Worm (Caenorhabditis elegans) whole organism, midembryonic: ENCODE measurements around the gene C50B6.1.

Experiments
- T22C8.4 ChIP-seq: fragments of 200-800 bp; sonication (Bioruptor generic); IDR thresholded peaks from 2 replicates; pipeline ENCODE4 v1.3.6; 2022; ENCODE audit warnings: missing genetic modification characterization, missing compliant biosample characterization
- cog-1 ChIP-seq: sonication (generic microtip); optimal IDR thresholded peaks from 2 replicates; lab custom pipeline; 2016; ENCODE audit warnings: missing genetic modification characterization, missing compliant biosample characterization
- flt-1 ChIP-seq: fragments of 200-800 bp; sonication (Bioruptor generic); IDR thresholded peaks from 2 replicates; pipeline ENCODE4 v1.3.6; 2022; ENCODE audit warnings: missing genetic modification characterization, missing compliant biosample characterization
- klf-2 ChIP-seq: fragments of 200-800 bp; sonication (Bioruptor generic); conservative IDR thresholded peaks from 2 replicates; pipeline ENCODE4 v1.3.6; 2022; ENCODE audit warnings: missing genetic modification reagents, missing genetic modification characterization, missing compliant biosample characterization
- med-1 ChIP-seq: sonication (generic microtip); optimal IDR thresholded peaks from 2 replicates; lab custom pipeline; 2017; ENCODE audit warnings: missing genetic modification characterization, mild to moderate bottlenecking, missing compliant biosample characterization, antibody characterized with exemption, missing genetic modification reagents; ENCODE audit not compliant: insufficient read depth
- ref-1 ChIP-seq: fragments of 200-800 bp; sonication (Bioruptor generic); conservative IDR thresholded peaks from 2 replicates; pipeline ENCODE4 v1.3.6; 2022; ENCODE audit warnings: missing genetic modification reagents, missing genetic modification characterization, missing compliant biosample characterization
- tab-1 ChIP-seq: fragments of 200-800 bp; sonication (Bioruptor generic); IDR thresholded peaks from 2 replicates; pipeline ENCODE4 v1.3.6; 2022; ENCODE audit warnings: missing genetic modification characterization, missing compliant biosample characterization
- ztf-23 ChIP-seq: fragments of 200-800 bp; sonication (Bioruptor generic); IDR thresholded peaks from 2 replicates; pipeline ENCODE4 v1.3.6; 2022; ENCODE audit warnings: missing genetic modification reagents, missing genetic modification characterization, missing compliant biosample characterization
- ztf-29 ChIP-seq: fragments of 200-800 bp; sonication (Bioruptor generic); IDR thresholded peaks from 2 replicates; pipeline ENCODE4 v1.3.6; 2022; ENCODE audit warnings: missing genetic modification reagents, missing genetic modification characterization, missing compliant biosample characterization

C50B6.1 gene

ce11 chrV:13300492-13300891, 8.2 kb upstream of the C50B6.1 start:
- TF ChIP-seq ref-1 (GFP tag; lab: Robert Waterston, UW): no peak
- TF ChIP-seq ztf-23: no peak
- no peak for TF ChIP-seq med-1 (GFP tag; lab: Kevin White, UChicago)
- no peak for TF ChIP-seq T22C8.4 (GFP tag; lab: Robert Waterston, UW)
- TF ChIP-seq ztf-29 (GFP tag; lab: Robert Waterston, UW): no peak
- no peak for TF ChIP-seq cog-1 (tag; lab: Kevin White, UChicago)
- no peak for TF ChIP-seq klf-2 (GFP tag; lab: Robert Waterston, UW)
- no peak for TF ChIP-seq flt-1 (GFP tag; lab: Robert Waterston, UW)
- TF ChIP-seq tab-1: no peak

DNA sequence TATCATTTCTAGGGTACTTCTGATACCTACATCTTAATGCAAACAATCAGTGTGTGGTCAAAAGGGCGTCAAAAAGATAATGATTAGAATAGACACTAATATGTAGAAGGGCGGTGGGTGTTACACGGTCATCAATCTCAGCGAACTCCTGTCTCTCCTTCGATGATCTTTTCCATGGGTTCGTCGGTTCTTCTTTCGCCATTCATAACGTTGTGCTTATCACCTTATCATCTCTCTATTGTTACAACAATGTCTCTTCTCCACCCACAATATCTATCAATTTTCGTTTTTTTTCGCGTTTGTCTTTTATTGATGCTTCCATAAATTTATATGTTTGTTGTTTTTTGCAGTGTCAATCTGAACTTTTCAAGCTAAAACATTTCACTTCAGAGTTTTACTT, 7.3 kb upstream of the C50B6.1 start, which contains the start of gene ceh-79:
ceh-79 (plus strand) TSS at position 391 of the 400 bp plus-strand sequence.
- no peak for TF ChIP-seq ref-1 (GFP tag; lab: Robert Waterston, UW)
- no peak for TF ChIP-seq ztf-29 (GFP tag; lab: Robert Waterston, UW)
- TF ChIP-seq T22C8.4 (GFP tag; lab: Robert Waterston, UW): no peak
- no peak for TF ChIP-seq flt-1 (GFP tag; lab: Robert Waterston, UW)
- TF ChIP-seq cog-1 (tag; lab: Kevin White, UChicago): no peak
- no peak for TF ChIP-seq ztf-23
- no peak for TF ChIP-seq klf-2 (GFP tag; lab: Robert Waterston, UW)
- no peak for TF ChIP-seq med-1 (GFP tag; lab: Kevin White, UChicago)
- TF ChIP-seq tab-1: no peak

- no peak for TF ChIP-seq ztf-23
- TF ChIP-seq ztf-29 (GFP tag; lab: Robert Waterston, UW): no peak
- TF ChIP-seq tab-1: no peak
- TF ChIP-seq ref-1 (GFP tag; lab: Robert Waterston, UW): no peak
- no peak for TF ChIP-seq T22C8.4 (GFP tag; lab: Robert Waterston, UW)
- no peak for TF ChIP-seq flt-1 (GFP tag; lab: Robert Waterston, UW)
- TF ChIP-seq med-1 (GFP tag; lab: Kevin White, UChicago): no peak
- TF ChIP-seq klf-2 (GFP tag; lab: Robert Waterston, UW): no peak
- no peak for TF ChIP-seq cog-1 (tag; lab: Kevin White, UChicago)
Measured at ce11 chrV:13304663-13305188, 4.0 kb upstream of the C50B6.1 start, which contains the start of gene C26E1.2. C26E1.2 (plus strand) TSS chrV:13305138.

ce11 chrV:13309806-13310205, 1.1 kb downstream of the C50B6.1 start:
- TF ChIP-seq ztf-23 (no peak), flt-1 (GFP tag; lab: Robert Waterston, UW) (no peak), ref-1 (GFP tag; lab: Robert Waterston, UW) (no peak), tab-1 (no peak), ztf-29 (GFP tag; lab: Robert Waterston, UW) (no peak), T22C8.4 (GFP tag; lab: Robert Waterston, UW) (no peak), klf-2 (GFP tag; lab: Robert Waterston, UW) (no peak), cog-1 (tag; lab: Kevin White, UChicago) (no peak), med-1 (GFP tag; lab: Kevin White, UChicago) (no peak)

ce11 chrV:13312210-13312676, 3.5 kb downstream of the C50B6.1 start, which contains the start of gene nasp-2:
nasp-2 (minus strand) TSS chrV:13312260.
- TF ChIP-seq T22C8.4 (GFP tag; lab: Robert Waterston, UW): no peak

DNA sequence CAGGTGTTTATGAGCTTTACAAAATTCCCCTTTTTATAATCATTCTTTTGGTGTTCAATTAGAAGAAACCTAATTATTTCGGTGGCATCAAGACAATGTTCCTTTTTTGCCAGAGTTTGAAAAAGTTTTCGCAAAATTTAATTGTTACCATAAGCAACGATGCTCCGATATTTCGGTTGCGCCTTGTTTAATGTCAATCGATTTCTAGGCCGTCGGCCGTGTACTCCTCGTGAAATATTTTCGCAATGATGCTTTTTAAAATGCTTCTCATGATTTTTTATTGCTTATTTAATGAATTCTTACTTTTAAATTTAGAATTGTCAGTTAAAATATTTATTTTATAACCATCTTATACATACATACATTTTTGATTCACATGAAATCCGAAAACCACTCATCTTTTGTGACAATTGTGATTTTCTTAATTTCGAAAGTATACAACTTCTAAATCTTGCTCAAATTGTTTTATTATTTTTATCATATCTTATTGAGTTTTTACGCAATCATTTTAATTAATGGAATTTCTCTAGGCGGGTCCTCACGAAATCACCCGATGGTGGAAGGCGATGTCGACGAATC, 4.4 kb downstream of the C50B6.1 start, which contains the start of gene C50B6.3:
C50B6.3 (plus strand) TSS at position 529 of the 579 bp plus-strand sequence.
- no peak for TF ChIP-seq ref-1 (GFP tag; lab: Robert Waterston, UW)
- TF ChIP-seq ztf-23: 0 out of 2 replicates have a peak, but pooled peaks have one; percentile 62
- peak; percentile 69 for TF ChIP-seq T22C8.4 (GFP tag; lab: Robert Waterston, UW)

DNA sequence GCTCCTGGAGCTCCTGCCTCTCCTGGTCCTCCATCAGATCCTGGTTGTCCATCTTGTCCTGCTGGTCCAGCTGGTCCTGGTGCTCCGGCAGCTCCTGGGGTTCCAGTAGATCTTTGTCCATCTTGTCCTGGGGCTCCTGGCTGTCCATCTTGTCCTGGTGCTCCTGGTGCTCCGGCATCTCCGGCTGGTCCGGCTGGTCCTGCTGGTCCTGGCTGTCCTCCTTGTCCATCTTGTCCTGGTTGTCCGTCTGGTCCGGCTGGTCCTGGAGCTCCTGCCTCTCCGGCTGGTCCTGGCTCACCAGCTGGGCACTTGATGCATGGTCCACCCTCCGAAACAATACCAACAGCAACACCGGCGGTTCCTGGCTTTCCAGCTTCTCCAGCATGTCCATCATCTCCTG, 8.5 kb downstream of the C50B6.1 start:
- 0 out of 2 replicates have a peak, but pooled peaks have one; percentile 8 for TF ChIP-seq klf-2 (GFP tag; lab: Robert Waterston, UW)
- TF ChIP-seq tab-1: 0 out of 2 replicates have a peak, but pooled peaks have one; percentile 31

ce11 chrV:13317911-13318502, 9.3 kb downstream of the C50B6.1 start, which contains the start of the genes col-161 and srh-18:
col-161 (minus strand) TSS chrV:13318011.
srh-18 (plus strand) TSS chrV:13318452.
- no peak for TF ChIP-seq flt-1 (GFP tag; lab: Robert Waterston, UW)
- TF ChIP-seq ref-1 (GFP tag; lab: Robert Waterston, UW): no peak
- no peak for TF ChIP-seq klf-2 (GFP tag; lab: Robert Waterston, UW)
- TF ChIP-seq ztf-29 (GFP tag; lab: Robert Waterston, UW): no peak
- TF ChIP-seq cog-1 (tag; lab: Kevin White, UChicago): no peak
- no peak for TF ChIP-seq tab-1
- no peak for TF ChIP-seq med-1 (GFP tag; lab: Kevin White, UChicago)
- no peak for TF ChIP-seq ztf-23

- TF ChIP-seq cog-1 (tag; lab: Kevin White, UChicago) (no peak), ref-1 (GFP tag; lab: Robert Waterston, UW) (no peak), flt-1 (GFP tag; lab: Robert Waterston, UW) (no peak), T22C8.4 (GFP tag; lab: Robert Waterston, UW) (no peak), ztf-23 (no peak), med-1 (GFP tag; lab: Kevin White, UChicago) (no peak), tab-1 (no peak)
Measured at ce11 chrV:13320676-13321075, 12.0 kb downstream of the C50B6.1 start, which contains the start of gene srh-15. srh-15 (plus strand) TSS chrV:13320976.
